Fruit fly (Drosophila melanogaster) whole organism, wandering third instar larva: ENCODE data around the gene CG31817.

ENCODE experiments used
- Abd-B ChIP-seq: fragments of >200 bp; optimal IDR thresholded peaks from 2 replicates; lab custom pipeline; 2017; ENCODE audit warnings: missing biosample characterization, missing genetic modification characterization
- CG32264 ChIP-seq: fragments of 200-800 bp; sonication (Bioruptor generic); optimal IDR thresholded peaks from 2 replicates; lab custom pipeline; 2016; ENCODE audit warnings: missing biosample characterization, missing genetic modification characterization
- CG9705 ChIP-seq: fragments of 200-800 bp; sonication (Bioruptor generic); optimal IDR thresholded peaks from 2 replicates; lab custom pipeline; 2018; ENCODE audit warnings: missing biosample characterization, mild to moderate bottlenecking, missing genetic modification characterization
- CrebA ChIP-seq: fragments of 200-800 bp; sonication (Bioruptor generic); optimal IDR thresholded peaks from 2 replicates; lab custom pipeline; 2016; ENCODE audit warnings: missing biosample characterization, mild to moderate bottlenecking, missing genetic modification characterization, borderline replicate concordance
- Dfd ChIP-seq: fragments of >200 bp; optimal IDR thresholded peaks from 2 replicates; lab custom pipeline; 2017; ENCODE audit warnings: missing biosample characterization, missing genetic modification characterization
- Dif ChIP-seq: fragments of 200-275, 200-300 bp; sonication (Bioruptor generic); optimal IDR thresholded peaks from 2 replicates; lab custom pipeline; 2018; ENCODE audit warnings: missing biosample characterization, missing genetic modification characterization; ENCODE audit not compliant: partially characterized antibody
- GATAd ChIP-seq: sonication (Bioruptor generic); optimal IDR thresholded peaks from 2 replicates; lab custom pipeline; 2016; ENCODE audit warnings: missing biosample characterization, missing genetic modification characterization
- HLH106 ChIP-seq: fragments of 200-800 bp; optimal IDR thresholded peaks from 3 replicates; lab custom pipeline; 2019; ENCODE audit warnings: missing biosample characterization, mild to moderate bottlenecking, missing genetic modification characterization, moderate library complexity
- Hnf4 ChIP-seq: fragments of 200-800 bp; sonication (Bioruptor generic); optimal IDR thresholded peaks from 2 replicates; lab custom pipeline; 2016; ENCODE audit warnings: missing biosample characterization, mild to moderate bottlenecking, missing genetic modification characterization
- Hr78 ChIP-seq: fragments of >200 bp; optimal IDR thresholded peaks from 2 replicates; lab custom pipeline; 2017; ENCODE audit warnings: missing biosample characterization, missing genetic modification characterization
- Hr83 ChIP-seq: fragments of 200-300 bp; sonication (Bioruptor generic); optimal IDR thresholded peaks from 2 replicates; lab custom pipeline; 2016; ENCODE audit warnings: missing biosample characterization, mild to moderate bottlenecking, missing genetic modification characterization, moderate library complexity; ENCODE audit not compliant: poor library complexity, severe bottlenecking
- Jra ChIP-seq: sonication (Bioruptor generic); optimal IDR thresholded peaks from 2 replicates; lab custom pipeline; 2016; ENCODE audit warnings: missing biosample characterization, missing genetic modification characterization
- Mio ChIP-seq: sonication (Bioruptor generic); optimal IDR thresholded peaks from 2 replicates; lab custom pipeline; 2016; ENCODE audit warnings: missing biosample characterization, missing genetic modification characterization
- Myc ChIP-seq: fragments of >200 bp; optimal IDR thresholded peaks from 2 replicates; lab custom pipeline; 2017
- N ChIP-seq: fragments of >200 bp; optimal IDR thresholded peaks from 2 replicates; lab custom pipeline; 2018; ENCODE audit warnings: missing biosample characterization, missing external identifiers, missing genetic modification characterization
- OdsH ChIP-seq: fragments of 200-800 bp; sonication (Bioruptor generic); optimal IDR thresholded peaks from 2 replicates; lab custom pipeline; 2016; ENCODE audit warnings: missing biosample characterization, mild to moderate bottlenecking, missing genetic modification characterization
- Rel ChIP-seq, 2 experiments: fragments of 200-800 bp; sonication (Bioruptor generic) in 1 of 2; optimal IDR thresholded peaks; 2 replicates in 1 of 2; 3 replicates in 1 of 2; lab custom pipeline; 2016 to 2019; ENCODE audit warnings: mild to moderate bottlenecking in 2 of 2, missing biosample characterization in 2 of 2, missing genetic modification characterization in 2 of 2, moderate library complexity in 1 of 2
- Sp1 ChIP-seq: fragments of 200-800 bp; sonication (Bioruptor generic); optimal IDR thresholded peaks from 3 replicates; lab custom pipeline; 2019; ENCODE audit warnings: missing biosample characterization, mild to moderate bottlenecking, missing genetic modification characterization, moderate library complexity
- Vsx2 ChIP-seq: fragments of 200-300, 225-300 bp; sonication (Bioruptor generic); optimal IDR thresholded peaks from 2 replicates; lab custom pipeline; 2018; ENCODE audit warnings: missing biosample characterization, missing genetic modification characterization; ENCODE audit not compliant: partially characterized antibody
- br ChIP-seq: fragments of 200-800 bp; sonication (Bioruptor generic); optimal IDR thresholded peaks from 2 replicates; lab custom pipeline; 2016; ENCODE audit warnings: missing biosample characterization, missing genetic modification characterization
- brk ChIP-seq: fragments of 200-800 bp; sonication (Bioruptor generic); optimal IDR thresholded peaks from 2 replicates; lab custom pipeline; 2016; ENCODE audit warnings: missing biosample characterization, mild to moderate bottlenecking, missing genetic modification characterization
- dl ChIP-seq, 2 experiments: fragments of 175-275, 200-275 bp in 1 of 2; fragments of 200-275 bp in 1 of 2; sonication (Bioruptor generic); optimal IDR thresholded peaks; lab custom pipeline; 2018; ENCODE audit warnings: mild to moderate bottlenecking in 2 of 2, missing biosample characterization in 2 of 2, missing genetic modification characterization in 2 of 2, moderate library complexity in 2 of 2; ENCODE audit not compliant: partially characterized antibody in 2 of 2, insufficient read depth in 1 of 2
- dmrt93B ChIP-seq: fragments of 200-800 bp; sonication (Bioruptor generic); optimal IDR thresholded peaks from 2 replicates; lab custom pipeline; 2018; ENCODE audit warnings: missing biosample characterization, mild to moderate bottlenecking, missing genetic modification characterization
- dsf ChIP-seq: sonication (Bioruptor generic); optimal IDR thresholded peaks from 2 replicates; lab custom pipeline; 2016; ENCODE audit warnings: missing biosample characterization, missing genetic modification characterization, borderline replicate concordance
- ey ChIP-seq: fragments of 200-800 bp; sonication (Bioruptor generic); optimal IDR thresholded peaks from 2 replicates; lab custom pipeline; 2016; ENCODE audit warnings: missing biosample characterization, missing genetic modification characterization
- foxo ChIP-seq, 2 experiments: fragments of 200-800 bp; sonication (Bioruptor generic); optimal IDR thresholded peaks; 2 replicates in 1 of 2; 3 replicates in 1 of 2; lab custom pipeline; 2016 to 2017; ENCODE audit warnings: missing biosample characterization in 2 of 2, missing genetic modification characterization in 2 of 2
- fru ChIP-seq: fragments of 200-800 bp; sonication (Bioruptor generic); optimal IDR thresholded peaks from 3 replicates; lab custom pipeline; 2016; ENCODE audit warnings: missing biosample characterization, mild to moderate bottlenecking, missing genetic modification characterization
- h ChIP-seq: fragments of 200-800 bp; sonication (Bioruptor generic); optimal IDR thresholded peaks from 3 replicates; lab custom pipeline; 2016; ENCODE audit warnings: missing biosample characterization, mild to moderate bottlenecking, missing genetic modification characterization
- jim ChIP-seq: fragments of 175-275, 200-325 bp; sonication (Bioruptor generic); optimal IDR thresholded peaks from 2 replicates; lab custom pipeline; 2016; ENCODE audit warnings: missing biosample characterization, mild to moderate bottlenecking, missing genetic modification characterization
- lola ChIP-seq: fragments of >200 bp; optimal IDR thresholded peaks from 2 replicates; lab custom pipeline; 2017; ENCODE audit warnings: missing biosample characterization, missing genetic modification characterization
- pan ChIP-seq: fragments of >200 bp; optimal IDR thresholded peaks from 2 replicates; lab custom pipeline; 2017
- psq ChIP-seq: fragments of 200-800 bp; sonication (Bioruptor generic); optimal IDR thresholded peaks from 3 replicates; lab custom pipeline; 2017; ENCODE audit warnings: missing biosample characterization, mild to moderate bottlenecking, missing genetic modification characterization, moderate library complexity
- rgr ChIP-seq: fragments of 200-800 bp; sonication (Bioruptor generic); optimal IDR thresholded peaks from 3 replicates; lab custom pipeline; 2016; ENCODE audit warnings: missing biosample characterization, mild to moderate bottlenecking, missing genetic modification characterization
- sage ChIP-seq: fragments of 200-800 bp; sonication (Bioruptor generic); optimal IDR thresholded peaks from 2 replicates; lab custom pipeline; 2016; ENCODE audit warnings: missing biosample characterization, mild to moderate bottlenecking, missing genetic modification characterization
- sv ChIP-seq: fragments of 200-800 bp; sonication (Bioruptor generic); optimal IDR thresholded peaks from 3 replicates; lab custom pipeline; 2016; ENCODE audit warnings: missing biosample characterization, missing genetic modification characterization
- tai ChIP-seq: sonication (Bioruptor generic); optimal IDR thresholded peaks from 2 replicates; lab custom pipeline; 2016; ENCODE audit warnings: missing biosample characterization, missing genetic modification characterization
- usp ChIP-seq: fragments of >200 bp; optimal IDR thresholded peaks from 2 replicates; lab custom pipeline; 2017; ENCODE audit warnings: missing biosample characterization, missing genetic modification characterization
- woc ChIP-seq: sonication (Bioruptor generic); optimal IDR thresholded peaks from 2 replicates; lab custom pipeline; 2016; ENCODE audit warnings: missing biosample characterization, mild to moderate bottlenecking, missing genetic modification characterization

The CG31817 gene

DNA sequence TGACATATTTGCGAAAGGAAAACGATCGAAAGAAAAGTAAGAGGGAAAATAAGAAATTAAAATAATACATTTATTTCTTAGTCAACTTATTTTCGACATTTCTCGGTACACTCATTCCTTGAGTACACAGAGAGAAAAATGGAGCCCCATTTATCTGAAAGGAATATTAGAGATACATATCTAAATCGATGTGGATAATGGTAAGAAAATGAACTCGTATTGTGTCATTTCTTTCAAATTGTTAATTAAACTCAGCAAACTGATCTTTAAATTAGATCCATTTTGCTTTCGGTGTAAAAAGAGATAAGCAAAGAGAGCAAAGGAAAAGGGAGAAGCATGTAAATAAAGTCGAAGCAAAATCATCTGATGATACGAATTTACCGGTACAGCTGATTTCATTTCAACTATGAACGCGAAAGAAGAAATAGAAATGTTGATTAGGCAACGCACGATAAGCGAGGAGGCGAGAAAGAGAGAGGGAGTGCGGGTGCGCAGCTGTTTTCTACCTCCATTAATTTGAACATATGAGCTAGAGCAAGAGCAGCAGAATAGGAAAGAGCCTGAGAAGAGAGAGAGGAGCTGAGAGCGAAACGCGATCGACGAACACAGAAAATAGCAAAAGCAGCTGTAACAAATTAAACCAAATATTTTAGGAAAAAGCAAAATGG, 51.9 kb downstream of the CG31817 start:
- TF ChIP-seq GATAd (GFP tag; lab: Kevin White, UChicago) (peak; percentile 2), br (GFP tag; lab: Kevin White, UChicago) (peak; percentile 90), HLH106 (tag; lab: Kevin White, UChicago) (peak; percentile 92), Hr83 (no peak), brk (GFP tag; lab: Kevin White, UChicago) (peak; percentile 37), OdsH (GFP tag; lab: Kevin White, UChicago) (peak; percentile 80), CG9705 (GFP tag; lab: Kevin White, UChicago) (peak; percentile 63), ey (GFP tag; lab: Kevin White, UChicago) (peak; percentile 89), usp (GFP tag; lab: Kevin White, UChicago) (no peak), Abd-B (GFP tag; lab: Kevin White, UChicago) (no peak), tai (GFP tag; lab: Kevin White, UChicago) (peak; percentile 71), foxo (GFP tag; optimal IDR thresholded peaks at IDR 0.05; lab: Kevin White, UChicago) (peak; percentile 33 to 89), sv (peak; percentile 51), pan (lab: Kevin White, UChicago) (no peak), Dfd (GFP tag; lab: Kevin White, UChicago) (no peak), Jra (GFP tag; lab: Kevin White, UChicago) (peak; percentile 60), Myc (lab: Kevin White, UChicago) (no peak), Hnf4 (GFP tag; lab: Kevin White, UChicago) (peak; percentile 84), Sp1 (GFP tag; lab: Kevin White, UChicago) (peak; percentile 89), sage (GFP tag; lab: Kevin White, UChicago) (peak; percentile 77), Mio (GFP tag; lab: Kevin White, UChicago) (peak; percentile 17), h (GFP tag; lab: Kevin White, UChicago) (peak; percentile 91), Rel (GFP tag; optimal IDR thresholded peaks at IDR 0.05; lab: Kevin White, UChicago) (no peak), Rel (tag; optimal IDR thresholded peaks at IDR 0.05; lab: Kevin White, UChicago) (peak; percentile 56), Hr78 (GFP tag; lab: Kevin White, UChicago) (no peak), CrebA (GFP tag; lab: Kevin White, UChicago) (peak; percentile 48), dsf (GFP tag; lab: Kevin White, UChicago) (peak; percentile 11), woc (GFP tag; lab: Kevin White, UChicago) (no peak), rgr (GFP tag; lab: Kevin White, UChicago) (peak; percentile 91), N (no peak), fru (GFP tag; lab: Kevin White, UChicago) (peak; percentile 81), CG32264 (GFP tag; lab: Kevin White, UChicago) (peak; percentile 83), lola (no peak), psq (peak; percentile 74), jim (GFP tag; lab: Kevin White, UChicago) (no peak), Vsx2 (GFP tag; lab: Kevin White, UChicago) (no peak), dmrt93B (peak; percentile 72), dl (GFP tag; optimal IDR thresholded peaks at IDR 0.05; lab: Kevin White, UChicago; ENCODE audit: insufficient read depth in 1 of 2, partially characterized antibody in 2 of 2) (peak in 1 of 2 experiments; percentile 33), Dif (GFP tag; lab: Kevin White, UChicago) (peak; percentile 39)
